Fruit fly (Drosophila melanogaster): Measurements from ENCODE around the gene OtopLc.

The OtopLc gene

DNA sequence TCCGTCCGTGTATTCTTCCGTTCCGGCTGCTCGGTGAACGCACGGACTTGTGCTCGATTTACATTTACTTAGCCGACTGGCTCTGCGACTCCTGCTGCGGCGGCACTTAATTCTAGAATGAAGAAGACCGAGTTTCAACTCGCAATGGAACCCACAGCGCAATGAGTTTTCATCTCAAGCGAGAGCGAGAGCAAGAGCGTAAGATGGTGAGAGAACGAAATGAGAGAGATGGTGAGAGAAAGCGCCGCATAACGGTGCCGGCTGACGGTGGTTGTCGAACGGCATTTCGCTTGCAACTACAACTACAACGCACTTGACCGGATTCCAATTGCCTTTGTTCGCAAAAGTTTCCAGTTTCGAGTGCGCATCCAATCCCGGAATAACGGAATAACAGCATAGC, at the start of gene OtopLc:
TSS of gene OtopLc (minus strand) at position 101 of the 400 bp plus-strand sequence.
- no peak for TF ChIP-seq tj (GFP tag; optimal IDR thresholded peaks at IDR 0.05)
- TF ChIP-seq bab1 (GFP tag; optimal IDR thresholded peaks at IDR 0.05): no peak

DNA sequence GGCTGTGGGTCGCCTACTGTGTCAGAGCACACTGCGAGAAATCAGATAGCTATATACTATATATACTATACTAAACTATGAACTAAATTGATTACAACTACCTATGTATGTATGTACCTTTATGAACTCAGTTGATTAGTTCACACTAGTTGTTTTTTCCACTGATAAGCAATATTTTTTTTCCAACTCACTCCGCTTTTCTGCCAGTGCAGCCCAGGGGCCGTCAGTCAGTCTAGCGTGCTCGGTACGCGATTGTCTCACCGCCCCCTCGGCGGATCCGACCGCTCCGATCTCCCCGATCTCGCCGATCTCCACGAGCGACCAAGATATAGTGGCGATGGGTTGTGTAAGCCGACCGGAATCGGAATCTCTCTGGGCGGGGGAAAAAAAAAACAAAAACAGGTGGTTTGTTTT, 43.2 kb upstream of the OtopLc start:
- TF ChIP-seq CG12768 (GFP tag; optimal IDR thresholded peaks at IDR 0.05) (peak; percentile 66), cnc (optimal IDR thresholded peaks at IDR 0.05) (no peak), Mnt (GFP tag; optimal IDR thresholded peaks at IDR 0.05) (peak; percentile 39), kay (GFP tag; ENCODE audit: borderline replicate concordance) (peak; percentile 29), CG5204 (GFP tag; optimal IDR thresholded peaks at IDR 0.05) (peak; percentile 51), CG1620 (GFP tag; optimal IDR thresholded peaks at IDR 0.05) (peak; percentile 33), CG11617 (GFP tag; optimal IDR thresholded peaks at IDR 0.05) (peak; percentile 38), CG7101 (tag; optimal IDR thresholded peaks at IDR 0.05) (peak; percentile 72), cic (GFP tag; optimal IDR thresholded peaks at IDR 0.05) (peak; percentile 33), bab1 (GFP tag; optimal IDR thresholded peaks at IDR 0.05) (no peak), CG14711 (tag; optimal IDR thresholded peaks at IDR 0.05) (peak; percentile 71), pad (GFP tag; optimal IDR thresholded peaks at IDR 0.05) (peak; percentile 32), CG33017 (tag; optimal IDR thresholded peaks at IDR 0.05) (peak; percentile 74), Crg-1 (GFP tag; optimal IDR thresholded peaks at IDR 0.05) (no peak), toe (GFP tag; optimal IDR thresholded peaks at IDR 0.05) (peak; percentile 34), tj (GFP tag; optimal IDR thresholded peaks at IDR 0.05) (peak; percentile 30), Clk (GFP tag; optimal IDR thresholded peaks at IDR 0.05) (peak; percentile 8), CG7045 (GFP tag; optimal IDR thresholded peaks at IDR 0.05) (peak; percentile 64), ovo (GFP tag; optimal IDR thresholded peaks at IDR 0.05) (no peak), Hr96 (GFP tag; optimal IDR thresholded peaks at IDR 0.05) (peak; percentile 50)

DNA sequence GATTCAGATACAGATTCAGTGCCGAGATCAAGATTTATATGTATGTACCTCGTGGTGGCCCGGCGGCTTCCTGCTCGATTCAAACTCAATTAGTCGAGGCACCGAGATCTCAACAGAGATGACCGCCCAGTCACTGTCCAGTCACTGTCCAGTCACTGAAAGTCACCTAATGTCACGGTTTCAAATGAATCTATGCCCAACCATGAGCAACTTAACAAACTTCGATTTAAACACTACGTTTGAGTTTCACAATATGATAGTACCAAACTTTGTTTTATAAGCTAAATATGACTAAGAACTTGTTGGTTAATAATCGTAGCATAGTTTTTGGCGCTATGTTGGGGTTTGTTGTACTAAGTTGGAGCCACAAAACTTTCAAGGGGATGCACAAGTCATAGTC, 42.4 kb upstream of the OtopLc start:
- TF ChIP-seq pad (GFP tag; optimal IDR thresholded peaks at IDR 0.05) (no peak), CG14711 (tag; optimal IDR thresholded peaks at IDR 0.05) (no peak), CG12768 (GFP tag; optimal IDR thresholded peaks at IDR 0.05) (no peak), CG7101 (tag; optimal IDR thresholded peaks at IDR 0.05) (no peak), CG5204 (GFP tag; optimal IDR thresholded peaks at IDR 0.05) (no peak), Mnt (GFP tag; optimal IDR thresholded peaks at IDR 0.05) (no peak), CG7045 (GFP tag; optimal IDR thresholded peaks at IDR 0.05) (no peak), kay (GFP tag; ENCODE audit: borderline replicate concordance) (no peak), bab1 (GFP tag; optimal IDR thresholded peaks at IDR 0.05) (no peak), CG33017 (tag; optimal IDR thresholded peaks at IDR 0.05) (no peak), tj (GFP tag; optimal IDR thresholded peaks at IDR 0.05) (no peak), CG1620 (GFP tag; optimal IDR thresholded peaks at IDR 0.05) (no peak), CG11617 (GFP tag; optimal IDR thresholded peaks at IDR 0.05) (no peak), Clk (GFP tag; optimal IDR thresholded peaks at IDR 0.05) (no peak), Crg-1 (GFP tag; optimal IDR thresholded peaks at IDR 0.05) (no peak), cic (GFP tag; optimal IDR thresholded peaks at IDR 0.05) (no peak), cnc (optimal IDR thresholded peaks at IDR 0.05) (no peak)

DNA sequence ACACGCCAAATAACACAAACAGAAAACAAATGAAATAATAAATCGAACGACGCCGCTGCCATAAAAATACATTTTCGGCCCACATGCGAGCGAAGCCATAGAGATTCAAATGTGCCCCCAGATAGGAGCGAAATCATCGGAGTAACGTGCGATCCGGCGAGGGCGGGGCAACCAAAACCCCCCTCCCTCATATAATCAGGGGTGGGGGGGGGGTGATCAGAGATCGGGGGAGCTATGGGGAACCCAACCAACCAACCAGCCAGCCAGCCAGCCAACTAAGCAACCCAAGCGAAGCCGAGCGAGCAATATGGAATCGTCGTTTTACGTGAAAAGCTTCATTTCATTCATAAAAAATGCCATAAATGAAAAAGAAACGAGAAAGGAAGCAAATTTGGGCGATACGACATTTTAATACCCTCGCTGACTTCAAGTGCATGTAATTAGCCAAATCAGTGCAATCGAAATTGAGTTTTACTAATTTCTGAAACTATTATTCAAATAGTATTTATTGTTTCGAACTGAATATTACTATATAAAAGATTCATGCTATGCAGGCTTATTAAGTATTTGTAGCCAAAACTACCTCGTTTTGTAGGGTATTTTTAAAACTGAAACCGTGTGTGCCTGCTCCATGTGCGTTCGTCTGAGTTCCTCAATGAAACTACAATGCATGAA, 37.3 kb upstream of the OtopLc start:
- no peak for TF ChIP-seq CG14711 (tag; optimal IDR thresholded peaks at IDR 0.05)
- TF ChIP-seq pad (GFP tag; optimal IDR thresholded peaks at IDR 0.05): no peak
- no peak for TF ChIP-seq cnc (optimal IDR thresholded peaks at IDR 0.05)
- TF ChIP-seq cic (GFP tag; optimal IDR thresholded peaks at IDR 0.05): no peak
- TF ChIP-seq CG7045 (GFP tag; optimal IDR thresholded peaks at IDR 0.05): no peak
- no peak for TF ChIP-seq CG12768 (GFP tag; optimal IDR thresholded peaks at IDR 0.05)
- TF ChIP-seq toe (GFP tag; optimal IDR thresholded peaks at IDR 0.05): no peak
- TF ChIP-seq Mnt (GFP tag; optimal IDR thresholded peaks at IDR 0.05): no peak

DNA sequence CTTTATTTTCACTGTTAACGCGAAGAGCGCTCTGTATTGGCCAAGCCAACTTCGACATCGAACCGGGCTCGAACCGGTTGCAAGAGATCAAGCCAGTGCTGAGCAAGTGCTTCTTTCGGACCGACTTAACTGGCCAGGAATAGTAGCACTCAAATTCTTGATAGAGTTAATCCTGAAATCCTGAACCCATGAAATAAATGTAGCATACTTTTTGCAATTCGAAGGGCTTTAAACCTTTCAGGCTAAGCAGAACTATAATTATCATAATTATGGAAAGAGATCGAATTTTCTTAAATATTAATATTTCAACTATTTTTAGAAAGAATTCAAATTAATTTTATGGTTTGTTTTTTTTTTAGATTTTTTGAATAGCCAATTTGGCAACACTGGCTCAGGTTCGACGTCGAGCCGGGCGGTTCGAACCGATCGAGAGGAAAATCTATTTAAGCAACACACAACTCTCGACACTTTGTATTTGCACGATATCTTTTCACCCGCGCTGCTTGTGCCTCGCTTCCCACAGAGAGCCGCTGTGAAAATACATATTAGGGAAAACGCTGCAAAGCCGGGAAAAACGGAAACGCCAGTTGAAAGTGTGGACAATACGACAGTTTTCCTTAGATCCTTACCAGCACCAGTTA, 35.5 kb upstream of the OtopLc start, which contains the start of gene AdamTS-B:
TSS of gene AdamTS-B (plus strand) at position 471 of the 641 bp plus-strand sequence.
- TF ChIP-seq pad (GFP tag; optimal IDR thresholded peaks at IDR 0.05) (no peak), ovo (GFP tag; optimal IDR thresholded peaks at IDR 0.05) (no peak), CG7101 (tag; optimal IDR thresholded peaks at IDR 0.05) (peak; percentile 39), CG11617 (GFP tag; optimal IDR thresholded peaks at IDR 0.05) (peak; percentile 50), cnc (optimal IDR thresholded peaks at IDR 0.05) (no peak), CG33017 (tag; optimal IDR thresholded peaks at IDR 0.05) (peak; percentile 18), CG7045 (GFP tag; optimal IDR thresholded peaks at IDR 0.05) (peak; percentile 18), tj (GFP tag; optimal IDR thresholded peaks at IDR 0.05) (peak; percentile 7), CG14711 (tag; optimal IDR thresholded peaks at IDR 0.05) (peak; percentile 26), Hr96 (GFP tag; optimal IDR thresholded peaks at IDR 0.05) (peak; percentile 6), CG1620 (GFP tag; optimal IDR thresholded peaks at IDR 0.05) (peak; percentile 19)

DNA sequence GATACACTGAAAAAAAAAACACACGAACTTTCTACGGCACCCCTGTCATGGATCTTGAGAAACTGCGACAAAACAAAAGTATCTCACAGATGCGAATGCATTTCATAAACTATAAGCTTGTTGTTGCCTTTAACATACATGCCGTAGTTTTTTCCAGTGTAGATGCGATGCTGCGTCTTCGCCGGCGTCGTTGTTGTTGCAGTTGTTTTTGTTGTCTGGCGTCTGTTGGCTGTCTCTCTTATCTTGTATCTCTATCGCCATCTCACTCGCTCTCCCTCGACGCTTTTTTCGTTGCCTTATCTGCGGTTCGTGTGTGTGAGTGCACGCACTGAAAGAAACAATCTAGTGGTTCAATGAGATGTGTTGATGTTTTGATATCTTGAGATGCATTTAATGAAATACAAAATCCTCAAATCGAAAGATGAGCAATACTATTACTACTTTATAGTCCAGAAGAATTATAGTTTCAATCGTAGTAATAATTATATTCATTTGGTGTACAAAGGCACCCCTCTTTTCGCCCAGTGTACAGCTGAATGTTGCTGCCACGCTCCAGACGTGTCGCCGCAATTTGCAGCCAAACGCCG, 33.9 kb upstream of the OtopLc start:
- TF ChIP-seq CG7101 (tag; optimal IDR thresholded peaks at IDR 0.05) (peak; percentile 70), ovo (GFP tag; optimal IDR thresholded peaks at IDR 0.05) (no peak), tj (GFP tag; optimal IDR thresholded peaks at IDR 0.05) (peak; percentile 51), CG7045 (GFP tag; optimal IDR thresholded peaks at IDR 0.05) (peak; percentile 55), CG14711 (tag; optimal IDR thresholded peaks at IDR 0.05) (peak; percentile 64), cic (GFP tag; optimal IDR thresholded peaks at IDR 0.05) (peak; percentile 29), CG5204 (GFP tag; optimal IDR thresholded peaks at IDR 0.05) (peak; percentile 69), toe (GFP tag; optimal IDR thresholded peaks at IDR 0.05) (peak; percentile 74), CG33017 (tag; optimal IDR thresholded peaks at IDR 0.05) (peak; percentile 58), cnc (optimal IDR thresholded peaks at IDR 0.05) (no peak), CG12768 (GFP tag; optimal IDR thresholded peaks at IDR 0.05) (peak; percentile 59), CG1620 (GFP tag; optimal IDR thresholded peaks at IDR 0.05) (peak; percentile 48), kay (GFP tag; ENCODE audit: borderline replicate concordance) (no peak), pad (GFP tag; optimal IDR thresholded peaks at IDR 0.05) (peak; percentile 15), Crg-1 (GFP tag; optimal IDR thresholded peaks at IDR 0.05) (peak; percentile 56), Hr96 (GFP tag; optimal IDR thresholded peaks at IDR 0.05) (peak; percentile 81), Mnt (GFP tag; optimal IDR thresholded peaks at IDR 0.05) (peak; percentile 26), CG11617 (GFP tag; optimal IDR thresholded peaks at IDR 0.05) (peak; percentile 59), Clk (GFP tag; optimal IDR thresholded peaks at IDR 0.05) (peak; percentile 36), bab1 (GFP tag; optimal IDR thresholded peaks at IDR 0.05) (no peak)
